Fruit fly (Drosophila melanogaster) whole organism, wandering third instar larva: ENCODE data around the gene daed.

Experiments
- Hr78 ChIP-seq: fragments of >200 bp; optimal IDR thresholded peaks from 2 replicates; lab custom pipeline; 2017; ENCODE audit warnings: missing biosample characterization, missing genetic modification characterization
- Myc ChIP-seq: fragments of >200 bp; optimal IDR thresholded peaks from 2 replicates; lab custom pipeline; 2017
- OdsH ChIP-seq: fragments of 200-800 bp; sonication (Bioruptor generic); optimal IDR thresholded peaks from 2 replicates; lab custom pipeline; 2016; ENCODE audit warnings: missing biosample characterization, mild to moderate bottlenecking, missing genetic modification characterization
- Rel ChIP-seq, 2 experiments: fragments of 200-800 bp; sonication (Bioruptor generic) in 1 of 2; optimal IDR thresholded peaks; 2 replicates in 1 of 2; 3 replicates in 1 of 2; lab custom pipeline; 2016 to 2019; ENCODE audit warnings: mild to moderate bottlenecking in 2 of 2, missing biosample characterization in 2 of 2, missing genetic modification characterization in 2 of 2, moderate library complexity in 1 of 2
- Sp1 ChIP-seq: fragments of 200-800 bp; sonication (Bioruptor generic); optimal IDR thresholded peaks from 3 replicates; lab custom pipeline; 2019; ENCODE audit warnings: missing biosample characterization, mild to moderate bottlenecking, missing genetic modification characterization, moderate library complexity
- br ChIP-seq: fragments of 200-800 bp; sonication (Bioruptor generic); optimal IDR thresholded peaks from 2 replicates; lab custom pipeline; 2016; ENCODE audit warnings: missing biosample characterization, missing genetic modification characterization
- brk ChIP-seq: fragments of 200-800 bp; sonication (Bioruptor generic); optimal IDR thresholded peaks from 2 replicates; lab custom pipeline; 2016; ENCODE audit warnings: missing biosample characterization, mild to moderate bottlenecking, missing genetic modification characterization
- h ChIP-seq: fragments of 200-800 bp; sonication (Bioruptor generic); optimal IDR thresholded peaks from 3 replicates; lab custom pipeline; 2016; ENCODE audit warnings: missing biosample characterization, mild to moderate bottlenecking, missing genetic modification characterization
- psq ChIP-seq: fragments of 200-800 bp; sonication (Bioruptor generic); optimal IDR thresholded peaks from 3 replicates; lab custom pipeline; 2017; ENCODE audit warnings: missing biosample characterization, mild to moderate bottlenecking, missing genetic modification characterization, moderate library complexity
- rgr ChIP-seq: fragments of 200-800 bp; sonication (Bioruptor generic); optimal IDR thresholded peaks from 3 replicates; lab custom pipeline; 2016; ENCODE audit warnings: missing biosample characterization, mild to moderate bottlenecking, missing genetic modification characterization

DNA sequence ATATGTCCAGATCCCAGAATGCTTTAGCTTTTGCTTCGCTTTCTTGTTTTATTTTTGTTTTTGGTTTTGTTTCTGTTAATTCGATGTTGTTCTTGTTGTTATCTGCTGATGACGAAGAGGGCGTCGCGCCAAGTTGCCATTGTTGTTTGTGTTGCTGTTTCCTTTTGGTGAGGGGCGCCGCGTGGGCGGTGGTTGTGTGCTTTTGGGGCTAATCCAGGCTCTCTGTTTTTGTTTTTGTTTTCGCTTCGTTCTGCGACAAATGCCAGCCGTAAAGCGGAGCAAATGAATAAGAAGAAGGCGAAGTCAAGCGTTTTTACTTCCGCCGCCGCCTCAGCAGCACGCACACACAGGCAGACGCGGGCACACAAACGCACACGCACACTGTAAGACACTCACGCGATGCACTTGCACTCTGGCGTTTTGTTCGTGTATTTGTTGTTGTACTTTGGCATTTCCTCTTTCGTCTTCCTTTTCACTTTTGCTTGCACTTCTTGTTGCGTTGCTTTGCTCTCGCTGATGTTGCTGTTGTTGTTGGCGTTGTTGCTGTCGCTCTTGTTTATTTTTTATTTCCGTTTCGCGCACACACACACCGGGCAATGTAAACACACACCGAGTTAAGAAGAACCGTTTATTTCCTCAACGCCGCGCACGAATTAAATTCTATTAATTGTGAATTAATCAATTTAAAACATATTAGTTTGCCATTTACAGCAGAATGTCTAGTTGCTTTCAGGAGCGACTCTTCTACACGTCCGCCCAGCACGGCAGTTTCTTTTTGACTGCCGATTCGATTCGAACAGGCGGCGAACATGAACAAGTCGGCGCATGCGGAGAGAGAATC, 37.9 kb downstream of the daed start, which contains the start of gene aop:
- TF ChIP-seq Hr78 (no peak), Myc (lab: Kevin White, UChicago) (no peak), psq (GFP tag; lab: Kevin White, UChicago) (peak; percentile 95), Rel (GFP tag; optimal IDR thresholded peaks at IDR 0.05; lab: Kevin White, UChicago) (no peak), Rel (tag; optimal IDR thresholded peaks at IDR 0.05; lab: Kevin White, UChicago) (peak; percentile 63), br (GFP tag; lab: Kevin White, UChicago) (no peak), rgr (GFP tag; lab: Kevin White, UChicago) (peak; percentile 59), h (GFP tag; lab: Kevin White, UChicago) (peak; percentile 50), Sp1 (peak; percentile 67), brk (GFP tag; lab: Kevin White, UChicago) (no peak), OdsH (GFP tag; lab: Kevin White, UChicago) (no peak)
